Worm (Caenorhabditis elegans) whole organism, midembryonic: ENCODE results near the gene aat-1.

Experiments used
- T22C8.4 ChIP-seq: fragments of 200-800 bp; sonication (Bioruptor generic); IDR thresholded peaks from 2 replicates; pipeline ENCODE4 v1.3.6; 2022; ENCODE audit warnings: missing genetic modification characterization, missing compliant biosample characterization
- klf-2 ChIP-seq: fragments of 200-800 bp; sonication (Bioruptor generic); conservative IDR thresholded peaks from 2 replicates; pipeline ENCODE4 v1.3.6; 2022; ENCODE audit warnings: missing genetic modification reagents, missing genetic modification characterization, missing compliant biosample characterization

- no peak for TF ChIP-seq klf-2
- no peak for TF ChIP-seq T22C8.4
These were observed 17.3 kb upstream of the aat-1 start for ce11 chrIV:9618836-9619235.
